Worm (Caenorhabditis elegans): ENCODE results near the gene C44B7.7.

Gene C44B7.7

ce11 chrII:6846723-6847122 is 33.2 kb downstream of the C44B7.7 start:
- no peak for TF ChIP-seq dve-1 (tag; optimal IDR thresholded peaks at IDR 0.05)
- TF ChIP-seq ref-2 (tag; optimal IDR thresholded peaks at IDR 0.05) = peak; percentile 15
- no peak for TF ChIP-seq ceh-19 (GFP tag; optimal IDR thresholded peaks at IDR 0.05)
- peak; percentile 50 for TF ChIP-seq ceh-6 (GFP tag; optimal IDR thresholded peaks at IDR 0.05)
- TF ChIP-seq unc-42 (tag; optimal IDR thresholded peaks at IDR 0.05) = peak; percentile 5
- peak; percentile 29 for TF ChIP-seq tbx-2 (tag; optimal IDR thresholded peaks at IDR 0.05)

- TF ChIP-seq sdc-2 (tag; optimal IDR thresholded peaks at IDR 0.05) = no peak
- no peak for TF ChIP-seq hlh-6 (tag; optimal IDR thresholded peaks at IDR 0.05)
- no peak for TF ChIP-seq ceh-31 (tag; optimal IDR thresholded peaks at IDR 0.05)
- no peak for TF ChIP-seq ahr-1 (tag; optimal IDR thresholded peaks at IDR 0.05)
- no peak for TF ChIP-seq hlh-8 (tag; optimal IDR thresholded peaks at IDR 0.05)
- TF ChIP-seq K02D7.2 (tag; optimal IDR thresholded peaks at IDR 0.05) = no peak
- TF ChIP-seq hlh-15 (tag; optimal IDR thresholded peaks at IDR 0.05) = no peak
- no peak for TF ChIP-seq fkh-6 (tag; optimal IDR thresholded peaks at IDR 0.05)
- TF ChIP-seq T23F11.4 (GFP tag; optimal IDR thresholded peaks at IDR 0.05) = no peak
- TF ChIP-seq madf-2 (tag; optimal IDR thresholded peaks at IDR 0.05) = no peak
- no peak for TF ChIP-seq tbx-2 (tag; optimal IDR thresholded peaks at IDR 0.05)
- TF ChIP-seq pha-4 (tag; optimal IDR thresholded peaks at IDR 0.05) = no peak
- TF ChIP-seq hlh-30 (tag; optimal IDR thresholded peaks at IDR 0.05; ENCODE audit: insufficient read depth) = no peak
- no peak for TF ChIP-seq sox-2 (GFP tag; IDR thresholded peaks at IDR 0.05)
- TF ChIP-seq pag-3 (tag; optimal IDR thresholded peaks at IDR 0.05; ENCODE audit: borderline replicate concordance) = no peak
Measured at ce11 chrII:6845006-6845459, 34.9 kb downstream of the C44B7.7 start.

ce11 chrII:6844227-6845005 is 35.6 kb downstream of the C44B7.7 start:
- no peak for TF ChIP-seq nhr-11 (tag; optimal IDR thresholded peaks at IDR 0.05)
- TF ChIP-seq ceh-48 (tag; optimal IDR thresholded peaks at IDR 0.05) = peak; percentile 45
- TF ChIP-seq sox-2 (GFP tag; IDR thresholded peaks at IDR 0.05) = peak; percentile 31; the same call in 1 of the 2 replicates
- no peak for TF ChIP-seq fkh-10 (GFP tag; optimal IDR thresholded peaks at IDR 0.05)
- no peak for TF ChIP-seq ceh-19 (GFP tag; optimal IDR thresholded peaks at IDR 0.05)
- TF ChIP-seq che-1 (tag; optimal IDR thresholded peaks at IDR 0.05) = no peak
- TF ChIP-seq pros-1 (tag; optimal IDR thresholded peaks at IDR 0.05) = peak; percentile 43
- TF ChIP-seq unc-42 (tag; optimal IDR thresholded peaks at IDR 0.05) = peak; percentile 84

- TF ChIP-seq ceh-2 (tag; optimal IDR thresholded peaks at IDR 0.05) (no peak), ceh-31 (tag; optimal IDR thresholded peaks at IDR 0.05) (no peak), unc-55 (GFP tag; optimal IDR thresholded peaks at IDR 0.05) (no peak), ahr-1 (tag; optimal IDR thresholded peaks at IDR 0.05) (no peak), fkh-10 (GFP tag; optimal IDR thresholded peaks at IDR 0.05) (no peak), ceh-6 (GFP tag; optimal IDR thresholded peaks at IDR 0.05) (no peak), tbx-2 (tag; optimal IDR thresholded peaks at IDR 0.05) (peak; percentile 30), tbx-7 (tag; optimal IDR thresholded peaks at IDR 0.05) (no peak), odd-2 (tag; optimal IDR thresholded peaks at IDR 0.05) (no peak), pat-9 (tag; optimal IDR thresholded peaks at IDR 0.05) (no peak), ref-2 (tag; optimal IDR thresholded peaks at IDR 0.05) (peak; percentile 17), sox-2 (GFP tag; IDR thresholded peaks at IDR 0.05) (peak; percentile 27; the same call in 1 of the 2 replicates)
Measured at ce11 chrII:6843680-6844079, 36.3 kb downstream of the C44B7.7 start.

- TF ChIP-seq nfya-1 (tag; optimal IDR thresholded peaks at IDR 0.05) = peak; percentile 3
- no peak for TF ChIP-seq ets-4 (tag; optimal IDR thresholded peaks at IDR 0.05)
Measured at ce11 chrII:6843211-6843610, 36.8 kb downstream of the C44B7.7 start.
